Fruit fly (Drosophila melanogaster): ENCODE measurements around the gene RpL9.

The RpL9 gene

dm6 chr2L:10976864-10977586 lies 27.0 kb downstream of the RpL9 start (continued):
- TF ChIP-seq CG30020 (tag; optimal IDR thresholded peaks at IDR 0.05) (no peak), dm (GFP tag; optimal IDR thresholded peaks at IDR 0.05) (no peak), tna (GFP tag; IDR thresholded peaks at IDR 0.05; ENCODE audit: partially characterized antibody) (0 out of 2 replicates have a peak, but pooled peaks have one; percentile 8), toy (GFP tag; IDR thresholded peaks at IDR 0.05) (no peak), ato (GFP tag; IDR thresholded peaks at IDR 0.05; ENCODE audit: partially characterized antibody) (no peak), CG2199 (GFP tag; IDR thresholded peaks at IDR 0.05) (no peak), CG2116 (GFP tag; optimal IDR thresholded peaks at IDR 0.05) (no peak), Trl (optimal IDR thresholded peaks at IDR 0.05) (no peak), Trl (GFP tag; optimal IDR thresholded peaks at IDR 0.05) (no peak), rib (GFP tag; IDR thresholded peaks at IDR 0.05) (0 out of 2 replicates have a peak, but pooled peaks have one; percentile 18), dmrt11E (tag; optimal IDR thresholded peaks at IDR 0.05) (no peak), Atf3 (GFP tag; optimal IDR thresholded peaks at IDR 0.05) (no peak), sisA (GFP tag; IDR thresholded peaks at IDR 0.05) (no peak), Nf-YB (GFP tag; optimal IDR thresholded peaks at IDR 0.05) (no peak), NK7.1 (GFP tag; optimal IDR thresholded peaks at IDR 0.05) (no peak), Side (GFP tag; optimal IDR thresholded peaks at IDR 0.05) (no peak), twi (tag; optimal IDR thresholded peaks at IDR 0.05) (no peak), Abd-B (GFP tag; optimal IDR thresholded peaks at IDR 0.05) (no peak), CG3726 (GFP tag; IDR thresholded peaks at IDR 0.05) (no peak), CG7928 (GFP tag; optimal IDR thresholded peaks at IDR 0.05) (no peak), CG31224 (GFP tag; IDR thresholded peaks at IDR 0.05) (no peak), CG34376 (GFP tag; optimal IDR thresholded peaks at IDR 0.05) (peak; percentile 29), CG15696 (tag; optimal IDR thresholded peaks at IDR 0.05) (no peak), sens-2 (GFP tag; IDR thresholded peaks at IDR 0.05) (no peak), D (optimal IDR thresholded peaks at IDR 0.05) (peak; percentile 9), D (GFP tag; optimal IDR thresholded peaks at IDR 0.05) (no peak), CG17612 (GFP tag; IDR thresholded peaks at IDR 0.05) (no peak), CG9817 (tag; optimal IDR thresholded peaks at IDR 0.05) (no peak), GATAe (GFP tag; conservative IDR thresholded peaks at IDR 0.05) (no peak), Mrtf (GFP tag; IDR thresholded peaks at IDR 0.05) (no peak), MTF-1 (GFP tag; optimal IDR thresholded peaks at IDR 0.05; ENCODE audit: borderline replicate concordance) (no peak), CG7357 (GFP tag; IDR thresholded peaks at IDR 0.05) (no peak), insv (GFP tag; optimal IDR thresholded peaks at IDR 0.05) (no peak), BtbVII (GFP tag; optimal IDR thresholded peaks at IDR 0.05) (no peak), pfk (GFP tag; optimal IDR thresholded peaks at IDR 0.05) (no peak), Dbx (GFP tag; IDR thresholded peaks at IDR 0.05) (no peak; the same call in 2 of the 3 replicates), Sox100B (GFP tag; optimal IDR thresholded peaks at IDR 0.05) (no peak), CG7963 (GFP tag; IDR thresholded peaks at IDR 0.05; ENCODE audit: partially characterized antibody) (no peak), Aef1 (GFP tag; IDR thresholded peaks at IDR 0.05) (no peak), CG18262 (tag; optimal IDR thresholded peaks at IDR 0.05) (no peak), CG11696 (GFP tag; IDR thresholded peaks at IDR 0.05) (no peak), Usf (GFP tag; optimal IDR thresholded peaks at IDR 0.05) (no peak), Lhr (GFP tag; optimal IDR thresholded peaks at IDR 0.05) (no peak), CG9727 (GFP tag; optimal IDR thresholded peaks at IDR 0.05) (no peak), CG8478 (optimal IDR thresholded peaks at IDR 0.05) (no peak), danr (GFP tag; IDR thresholded peaks at IDR 0.05) (no peak), gcm (GFP tag; optimal IDR thresholded peaks at IDR 0.05) (no peak), Adf1 (GFP tag; IDR thresholded peaks at IDR 0.05) (peak; percentile 51; the same call in 1 of the 2 replicates), lola (GFP tag; optimal IDR thresholded peaks at IDR 0.05) (no peak), CG4282 (GFP tag; optimal IDR thresholded peaks at IDR 0.05) (no peak), Sry-δ (GFP tag; optimal IDR thresholded peaks at IDR 0.05) (no peak)

All from whole organism, embryonic.